5 fruit fly cellular contexts compared by ENCODE assay signal in genomic region chr2L:1575604-1576003, dm6.
TF ChIP-seq lines count a peak whose summit lies in the region.

No protein-coding gene starts in this region.

- TF ChIP-seq CTCF in whole organism, embryonic (GFP tag; optimal IDR thresholded peaks at IDR 0.05; lab: Kevin White, UChicago): no peak

TF ChIP-seq in whole organism, adult, 20 proteins besides CTCF, POLR2A, EP300 and RAD21:
- TF ChIP-seq Mnt (GFP tag; optimal IDR thresholded peaks at IDR 0.05; lab: Kevin White, UChicago): no peak
- peak; percentile 15 for TF ChIP-seq Hr96 (GFP tag; optimal IDR thresholded peaks at IDR 0.05; lab: Kevin White, UChicago)
- TF ChIP-seq bab1 (GFP tag; optimal IDR thresholded peaks at IDR 0.05; lab: Kevin White, UChicago): peak; percentile 15
- TF ChIP-seq CG7101 (tag; optimal IDR thresholded peaks at IDR 0.05; lab: Kevin White, UChicago): no peak
- peak; percentile 12 for TF ChIP-seq CG7045 (GFP tag; optimal IDR thresholded peaks at IDR 0.05; lab: Kevin White, UChicago)
- TF ChIP-seq cic (GFP tag; optimal IDR thresholded peaks at IDR 0.05; lab: Kevin White, UChicago): no peak
- TF ChIP-seq pad (GFP tag; optimal IDR thresholded peaks at IDR 0.05; lab: Kevin White, UChicago): no peak
- TF ChIP-seq CG14711 (tag; optimal IDR thresholded peaks at IDR 0.05; lab: Kevin White, UChicago): no peak
- TF ChIP-seq tj (GFP tag; optimal IDR thresholded peaks at IDR 0.05; lab: Kevin White, UChicago): no peak
- no peak for TF ChIP-seq Crg-1 (GFP tag; optimal IDR thresholded peaks at IDR 0.05; lab: Kevin White, UChicago)
- no peak for TF ChIP-seq CG5204 (GFP tag; optimal IDR thresholded peaks at IDR 0.05; lab: Kevin White, UChicago)
- no peak for TF ChIP-seq kay (GFP tag; lab: Kevin White, UChicago; ENCODE audit: borderline replicate concordance)
- no peak for TF ChIP-seq ovo (GFP tag; optimal IDR thresholded peaks at IDR 0.05; lab: Kevin White, UChicago)
- peak; percentile 11 for TF ChIP-seq toe (GFP tag; optimal IDR thresholded peaks at IDR 0.05; lab: Kevin White, UChicago)

TF ChIP-seq in whole organism, embryonic, 481 proteins besides CTCF, POLR2A, EP300 and RAD21 (continues in another document):
- TF ChIP-seq oc (tag; optimal IDR thresholded peaks at IDR 0.05; lab: Kevin White, UChicago): no peak
- no peak for TF ChIP-seq CG12155 (GFP tag; optimal IDR thresholded peaks at IDR 0.05; lab: Kevin White, UChicago)
- TF ChIP-seq CG8765 (GFP tag; IDR thresholded peaks at IDR 0.05; lab: Robert Waterston, UW): no peak
- TF ChIP-seq emc (GFP tag; optimal IDR thresholded peaks at IDR 0.05; lab: Kevin White, UChicago): no peak
- no peak for TF ChIP-seq CG9876 (GFP tag; optimal IDR thresholded peaks at IDR 0.05; lab: Kevin White, UChicago)
- no peak for TF ChIP-seq Dbx (GFP tag; IDR thresholded peaks at IDR 0.05; lab: Robert Waterston, UW)
- peak in 1 of 2 experiments; percentile 22 for TF ChIP-seq Pdp1 (GFP tag; optimal IDR thresholded peaks at IDR 0.05; lab: Kevin White, UChicago)
- peak; percentile 48 for TF ChIP-seq CG7839 (tag; optimal IDR thresholded peaks at IDR 0.05; lab: Kevin White, UChicago)
- no peak for TF ChIP-seq fd102C (GFP tag; optimal IDR thresholded peaks at IDR 0.05; lab: Kevin White, UChicago)
- TF ChIP-seq CG34224 (GFP tag; IDR thresholded peaks at IDR 0.05; lab: Robert Waterston, UW; ENCODE audit: partially characterized antibody): no peak
- TF ChIP-seq zfh1 (GFP tag; IDR thresholded peaks at IDR 0.05; lab: Robert Waterston, UW): peak; percentile 71; the same call in 2 of the 3 replicates
- TF ChIP-seq Xbp1 (GFP tag; optimal IDR thresholded peaks at IDR 0.05; lab: Kevin White, UChicago): no peak
- TF ChIP-seq disco-r (GFP tag; optimal IDR thresholded peaks at IDR 0.05; lab: Kevin White, UChicago): no peak
- TF ChIP-seq insv (GFP tag; optimal IDR thresholded peaks at IDR 0.05; lab: Kevin White, UChicago): no peak
- TF ChIP-seq CG3281 (GFP tag; optimal IDR thresholded peaks at IDR 0.05; lab: Kevin White, UChicago): no peak
- no peak for TF ChIP-seq CrebB (tag; optimal IDR thresholded peaks at IDR 0.05; lab: Kevin White, UChicago)
- no peak for TF ChIP-seq prd (optimal IDR thresholded peaks at IDR 0.05; lab: Kevin White, UChicago)
- peak; percentile 78 for TF ChIP-seq prd (GFP tag; IDR thresholded peaks at IDR 0.05; lab: Robert Waterston, UW)
- no peak for TF ChIP-seq Tbp (GFP tag; optimal IDR thresholded peaks at IDR 0.05; lab: Kevin White, UChicago)
- no peak for TF ChIP-seq CG12942 (GFP tag; optimal IDR thresholded peaks at IDR 0.05; lab: Kevin White, UChicago)

TF ChIP-seq in whole organism, prepupa, 60 proteins besides CTCF, POLR2A, EP300 and RAD21 (continues in another document):
- TF ChIP-seq CG1621 (tag; optimal IDR thresholded peaks at IDR 0.05; lab: Kevin White, UChicago) (peak; percentile 55), CG10669 (GFP tag; optimal IDR thresholded peaks at IDR 0.05; lab: Kevin White, UChicago) (peak; percentile 71), CG31627 (GFP tag; optimal IDR thresholded peaks at IDR 0.05; lab: Kevin White, UChicago) (peak; percentile 75), CG34406 (GFP tag; optimal IDR thresholded peaks at IDR 0.05; lab: Kevin White, UChicago) (peak; percentile 71), Ets21C (GFP tag; optimal IDR thresholded peaks at IDR 0.05; lab: Kevin White, UChicago) (peak; percentile 2), Sox14 (GFP tag; optimal IDR thresholded peaks at IDR 0.05; lab: Kevin White, UChicago) (peak; percentile 74), eg (GFP tag; IDR thresholded peaks at IDR 0.05; lab: Robert Waterston, UW) (peak; percentile 89), CG32006 (GFP tag; optimal IDR thresholded peaks at IDR 0.05; lab: Kevin White, UChicago) (peak; percentile 90), Hr39 (GFP tag; optimal IDR thresholded peaks at IDR 0.05; lab: Kevin White, UChicago) (peak; percentile 82), salr (GFP tag; optimal IDR thresholded peaks at IDR 0.05; lab: Kevin White, UChicago) (peak; percentile 30 to 71), CG11762 (GFP tag; optimal IDR thresholded peaks at IDR 0.05; lab: Kevin White, UChicago; ENCODE audit: insufficient read depth) (peak; percentile 73), CG16779 (tag; optimal IDR thresholded peaks at IDR 0.05; lab: Kevin White, UChicago) (peak; percentile 63), CG4318 (GFP tag; optimal IDR thresholded peaks at IDR 0.05; lab: Kevin White, UChicago) (peak; percentile 82), svp (GFP tag; lab: Kevin White, UChicago) (peak; percentile 82), fd59A (GFP tag; optimal IDR thresholded peaks at IDR 0.05; lab: Kevin White, UChicago) (peak; percentile 42), CG9139 (GFP tag; optimal IDR thresholded peaks at IDR 0.05; lab: Kevin White, UChicago) (peak; percentile 38), CG11902 (GFP tag; optimal IDR thresholded peaks at IDR 0.05; lab: Kevin White, UChicago) (peak; percentile 51), dac (GFP tag; optimal IDR thresholded peaks at IDR 0.05; lab: Kevin White, UChicago) (peak; percentile 53), CG3032 (tag; optimal IDR thresholded peaks at IDR 0.05; lab: Kevin White, UChicago) (peak; percentile 76), lz (GFP tag; optimal IDR thresholded peaks at IDR 0.05; lab: Kevin White, UChicago) (peak; percentile 80)

TF ChIP-seq in whole organism, pupa, 21 proteins besides CTCF, POLR2A, EP300 and RAD21:
- TF ChIP-seq fd96Ca (GFP tag; IDR thresholded peaks at IDR 0.05; lab: Robert Waterston, UW): peak; percentile 88
- TF ChIP-seq EcR (GFP tag; optimal IDR thresholded peaks at IDR 0.05; lab: Kevin White, UChicago): no peak
- TF ChIP-seq CG15710 (tag; optimal IDR thresholded peaks at IDR 0.05; lab: Kevin White, UChicago): peak; percentile 63
- TF ChIP-seq Snoo (tag; optimal IDR thresholded peaks at IDR 0.05; lab: Kevin White, UChicago): peak; percentile 25
- peak; percentile 21 for TF ChIP-seq gl (tag; optimal IDR thresholded peaks at IDR 0.05; lab: Kevin White, UChicago)
- peak; percentile 2 for TF ChIP-seq CG13204 (GFP tag; optimal IDR thresholded peaks at IDR 0.05; lab: Kevin White, UChicago)
- peak; percentile 87 for TF ChIP-seq CG14655 (GFP tag; optimal IDR thresholded peaks at IDR 0.05; lab: Kevin White, UChicago)
- peak; percentile 79 for TF ChIP-seq rn (GFP tag; IDR thresholded peaks at IDR 0.05; lab: Robert Waterston, UW)
- TF ChIP-seq CG32121 (GFP tag; IDR thresholded peaks at IDR 0.05; lab: Robert Waterston, UW): peak; percentile 88
- peak; percentile 75 for TF ChIP-seq CG9948 (tag; optimal IDR thresholded peaks at IDR 0.05; lab: Kevin White, UChicago)
- TF ChIP-seq CG17806 (tag; optimal IDR thresholded peaks at IDR 0.05; lab: Kevin White, UChicago): peak; percentile 71
- peak; percentile 93 for TF ChIP-seq CG4496 (GFP tag; IDR thresholded peaks at IDR 0.05; lab: Robert Waterston, UW)
- TF ChIP-seq Pif1A (GFP tag; optimal IDR thresholded peaks at IDR 0.05; lab: Kevin White, UChicago): peak; percentile 84
- peak; percentile 81 for TF ChIP-seq CG12605 (GFP tag; IDR thresholded peaks at IDR 0.05; lab: Robert Waterston, UW)
- TF ChIP-seq CG8301 (tag; optimal IDR thresholded peaks at IDR 0.05; lab: Kevin White, UChicago): peak; percentile 88
- peak; percentile 58 for TF ChIP-seq CG10348 (GFP tag; IDR thresholded peaks at IDR 0.05; lab: Robert Waterston, UW)
- TF ChIP-seq D1 (tag; optimal IDR thresholded peaks at IDR 0.05; lab: Kevin White, UChicago): no peak
- TF ChIP-seq Ets98B (GFP tag; IDR thresholded peaks at IDR 0.05; lab: Robert Waterston, UW): peak; percentile 89
- peak; percentile 70 for TF ChIP-seq Pif1B (GFP tag; optimal IDR thresholded peaks at IDR 0.05; lab: Kevin White, UChicago)
- peak; percentile 77 for TF ChIP-seq CG8159 (tag; optimal IDR thresholded peaks at IDR 0.05; lab: Kevin White, UChicago)
- peak; percentile 69 for TF ChIP-seq CG34367 (tag; optimal IDR thresholded peaks at IDR 0.05; lab: Kevin White, UChicago)

TF ChIP-seq in whole organism, wandering third instar larva, 38 proteins besides CTCF, POLR2A, EP300 and RAD21 (continues in another document):
- TF ChIP-seq dmrt93B (GFP tag; optimal IDR thresholded peaks at IDR 0.05; lab: Kevin White, UChicago) (peak; percentile 25), rgr (GFP tag; optimal IDR thresholded peaks at IDR 0.05; lab: Kevin White, UChicago) (peak; percentile 58), tai (GFP tag; optimal IDR thresholded peaks at IDR 0.05; lab: Kevin White, UChicago) (no peak), ey (GFP tag; optimal IDR thresholded peaks at IDR 0.05; lab: Kevin White, UChicago) (peak; percentile 63), woc (GFP tag; optimal IDR thresholded peaks at IDR 0.05; lab: Kevin White, UChicago) (peak; percentile 9), dl (GFP tag; optimal IDR thresholded peaks at IDR 0.05; lab: Kevin White, UChicago; ENCODE audit: insufficient read depth in 1 of 2, partially characterized antibody in 2 of 2) (no peak), Vsx2 (GFP tag; optimal IDR thresholded peaks at IDR 0.05; lab: Kevin White, UChicago; ENCODE audit: partially characterized antibody) (no peak), CG32264 (GFP tag; optimal IDR thresholded peaks at IDR 0.05; lab: Kevin White, UChicago) (peak; percentile 13), h (GFP tag; optimal IDR thresholded peaks at IDR 0.05; lab: Kevin White, UChicago) (peak; percentile 71), pan (optimal IDR thresholded peaks at IDR 0.05; lab: Kevin White, UChicago) (no peak), sv (GFP tag; optimal IDR thresholded peaks at IDR 0.05; lab: Kevin White, UChicago) (no peak), CrebA (GFP tag; optimal IDR thresholded peaks at IDR 0.05; lab: Kevin White, UChicago; ENCODE audit: borderline replicate concordance) (no peak), Hnf4 (GFP tag; optimal IDR thresholded peaks at IDR 0.05; lab: Kevin White, UChicago) (no peak), Sp1 (GFP tag; optimal IDR thresholded peaks at IDR 0.05; lab: Kevin White, UChicago) (peak; percentile 10), HLH106 (tag; optimal IDR thresholded peaks at IDR 0.05; lab: Kevin White, UChicago) (peak; percentile 55), usp (GFP tag; optimal IDR thresholded peaks at IDR 0.05; lab: Kevin White, UChicago) (no peak), Jra (GFP tag; optimal IDR thresholded peaks at IDR 0.05; lab: Kevin White, UChicago) (no peak), CG9705 (GFP tag; optimal IDR thresholded peaks at IDR 0.05; lab: Kevin White, UChicago) (no peak), Rel (GFP tag; optimal IDR thresholded peaks at IDR 0.05; lab: Kevin White, UChicago) (no peak), Rel (tag; optimal IDR thresholded peaks at IDR 0.05; lab: Kevin White, UChicago) (peak; percentile 49), psq (GFP tag; optimal IDR thresholded peaks at IDR 0.05; lab: Kevin White, UChicago) (peak; percentile 8), Myc (optimal IDR thresholded peaks at IDR 0.05; lab: Kevin White, UChicago) (no peak), N (GFP tag; optimal IDR thresholded peaks at IDR 0.05; lab: Kevin White, UChicago) (no peak), Dfd (GFP tag; optimal IDR thresholded peaks at IDR 0.05; lab: Kevin White, UChicago) (no peak), fru (GFP tag; optimal IDR thresholded peaks at IDR 0.05; lab: Kevin White, UChicago) (peak; percentile 56), Hr83 (GFP tag; optimal IDR thresholded peaks at IDR 0.05; lab: Kevin White, UChicago; ENCODE audit: poor library complexity, severe bottlenecking) (peak; percentile 26), foxo (GFP tag; optimal IDR thresholded peaks at IDR 0.05; lab: Kevin White, UChicago) (peak in 1 of 2 experiments; percentile 70)
